Worm (Caenorhabditis elegans): Measurements from ENCODE around the gene F07C3.16.

F07C3.16 gene

ce11 chrV:9268202-9268601, 10.8 kb upstream of the F07C3.16 start:
- TF ChIP-seq unc-39 (tag; optimal IDR thresholded peaks at IDR 0.05): no peak
- TF ChIP-seq cnd-1 (tag; optimal IDR thresholded peaks at IDR 0.05): no peak
- TF ChIP-seq nhr-2 (tag; optimal IDR thresholded peaks at IDR 0.05): no peak
- TF ChIP-seq sptf-1 (tag; optimal IDR thresholded peaks at IDR 0.05): no peak
- TF ChIP-seq nhr-28 (tag; optimal IDR thresholded peaks at IDR 0.05): no peak
- TF ChIP-seq elt-1 (tag; optimal IDR thresholded peaks at IDR 0.05; ENCODE audit: borderline replicate concordance, insufficient read depth): no peak
- no peak for TF ChIP-seq ceh-83 (GFP tag; optimal IDR thresholded peaks at IDR 0.05)
- no peak for TF ChIP-seq lsy-2 (tag; optimal IDR thresholded peaks at IDR 0.05)

ce11 chrV:9266399-9266798, 9.0 kb upstream of the F07C3.16 start, which contains the start of gene slc-17.7:
Gene slc-17.7 (minus strand): TSS chrV:9266499.
- TF ChIP-seq ceh-39 (tag; optimal IDR thresholded peaks at IDR 0.05) (no peak), unc-39 (tag; optimal IDR thresholded peaks at IDR 0.05) (no peak), lin-32 (GFP tag; optimal IDR thresholded peaks at IDR 0.05) (no peak), elt-3 (tag; optimal IDR thresholded peaks at IDR 0.05) (no peak), nhr-237 (tag; optimal IDR thresholded peaks at IDR 0.05) (no peak), ceh-43 (GFP tag; optimal IDR thresholded peaks at IDR 0.05) (no peak), sem-2 (GFP tag; optimal IDR thresholded peaks at IDR 0.05) (no peak)

DNA sequence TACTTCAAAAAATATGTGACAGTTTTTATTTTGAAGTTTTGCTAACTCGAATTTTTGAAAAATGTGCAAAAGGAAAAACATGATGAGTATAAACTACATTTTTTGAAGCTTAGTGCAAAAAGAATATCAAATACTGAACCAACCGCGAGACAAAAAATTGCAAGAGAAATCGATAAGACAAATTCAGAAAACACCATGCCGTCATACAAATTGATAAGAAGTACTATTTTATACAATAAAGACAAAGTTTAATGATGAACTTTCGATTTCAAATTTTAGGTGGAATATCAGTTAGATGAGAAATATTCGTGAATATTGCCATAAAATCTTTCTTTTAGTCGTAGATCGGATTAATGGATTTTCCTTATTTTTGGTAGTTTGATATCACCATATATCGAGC, 5.3 kb upstream of the F07C3.16 start:
- TF ChIP-seq mep-1 (tag; optimal IDR thresholded peaks at IDR 0.05): no peak
- TF ChIP-seq M03D4.4 (tag; optimal IDR thresholded peaks at IDR 0.05): no peak
- no peak for TF ChIP-seq ham-2 (GFP tag; optimal IDR thresholded peaks at IDR 0.05)
- TF ChIP-seq nhr-237 (tag; optimal IDR thresholded peaks at IDR 0.05): no peak

ce11 chrV:9261492-9261891, 4.1 kb upstream of the F07C3.16 start, which contains the start of gene nhr-36:
Gene nhr-36 (minus strand): TSS chrV:9261592.
- TF ChIP-seq mep-1 (tag; optimal IDR thresholded peaks at IDR 0.05): no peak
- no peak for TF ChIP-seq elt-3 (tag; optimal IDR thresholded peaks at IDR 0.05)
- TF ChIP-seq nhr-2 (tag; optimal IDR thresholded peaks at IDR 0.05): no peak
- TF ChIP-seq flh-1 (GFP tag; optimal IDR thresholded peaks at IDR 0.05): no peak
- TF ChIP-seq nhr-237 (tag; optimal IDR thresholded peaks at IDR 0.05): no peak
- TF ChIP-seq drap-1 (GFP tag; optimal IDR thresholded peaks at IDR 0.05): no peak
- no peak for TF ChIP-seq zip-8 (tag; optimal IDR thresholded peaks at IDR 0.05)
- TF ChIP-seq ceh-39 (tag; optimal IDR thresholded peaks at IDR 0.05): no peak
- TF ChIP-seq ham-2 (GFP tag; optimal IDR thresholded peaks at IDR 0.05): no peak

- TF ChIP-seq ceh-43 (GFP tag; optimal IDR thresholded peaks at IDR 0.05) (no peak), lsy-2 (tag; optimal IDR thresholded peaks at IDR 0.05) (no peak), nhr-237 (tag; optimal IDR thresholded peaks at IDR 0.05) (no peak), ceh-83 (GFP tag; optimal IDR thresholded peaks at IDR 0.05) (no peak), zip-8 (tag; optimal IDR thresholded peaks at IDR 0.05) (no peak), ztf-11 (tag; optimal IDR thresholded peaks at IDR 0.05) (no peak), nhr-12 (tag; optimal IDR thresholded peaks at IDR 0.05) (no peak), nhr-28 (tag; optimal IDR thresholded peaks at IDR 0.05) (no peak), elt-3 (tag; optimal IDR thresholded peaks at IDR 0.05) (no peak), sptf-1 (tag; optimal IDR thresholded peaks at IDR 0.05) (no peak), tbx-8 (GFP tag; optimal IDR thresholded peaks at IDR 0.05) (no peak), drap-1 (GFP tag; optimal IDR thresholded peaks at IDR 0.05) (no peak), hlh-1 (tag; optimal IDR thresholded peaks at IDR 0.05) (no peak), snpc-4 (tag; optimal IDR thresholded peaks at IDR 0.05) (no peak), unc-39 (tag; optimal IDR thresholded peaks at IDR 0.05) (no peak), nhr-2 (tag; optimal IDR thresholded peaks at IDR 0.05) (no peak), lin-32 (GFP tag; optimal IDR thresholded peaks at IDR 0.05) (no peak), nhr-76 (tag; optimal IDR thresholded peaks at IDR 0.05) (no peak)
These were observed 3.0 kb upstream of the F07C3.16 start for ce11 chrV:9260411-9260810.

DNA sequence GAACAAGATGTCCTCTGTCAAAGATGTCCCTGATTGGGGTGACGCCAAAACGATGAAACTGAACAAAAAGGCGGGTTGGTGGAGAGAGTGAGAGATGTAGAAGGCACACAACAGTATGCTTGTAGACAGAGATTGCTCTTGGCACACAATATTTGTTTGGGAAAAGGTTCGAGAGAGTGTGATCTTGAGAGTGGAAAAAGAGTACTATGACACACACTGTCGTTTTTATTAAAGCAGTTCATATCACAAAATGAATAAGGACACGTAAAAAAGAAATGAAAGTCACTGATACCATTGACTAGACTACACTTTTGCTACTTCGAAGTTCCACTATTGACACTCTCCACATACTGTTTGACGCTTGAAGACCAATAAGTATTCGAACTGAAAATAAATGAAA, 1.9 kb downstream of the F07C3.16 start:
- TF ChIP-seq drap-1 (GFP tag; optimal IDR thresholded peaks at IDR 0.05): no peak
- TF ChIP-seq M03D4.4 (tag; optimal IDR thresholded peaks at IDR 0.05): no peak
- no peak for TF ChIP-seq nhr-2 (tag; optimal IDR thresholded peaks at IDR 0.05)
- TF ChIP-seq snpc-4 (tag; optimal IDR thresholded peaks at IDR 0.05): no peak
- TF ChIP-seq ceh-43 (GFP tag; optimal IDR thresholded peaks at IDR 0.05): no peak
- no peak for TF ChIP-seq nhr-76 (tag; optimal IDR thresholded peaks at IDR 0.05)
- no peak for TF ChIP-seq unc-62 (GFP tag; optimal IDR thresholded peaks at IDR 0.05)
- TF ChIP-seq ztf-11 (tag; optimal IDR thresholded peaks at IDR 0.05): no peak
- TF ChIP-seq elt-3 (tag; optimal IDR thresholded peaks at IDR 0.05): no peak
- TF ChIP-seq ceh-83 (GFP tag; optimal IDR thresholded peaks at IDR 0.05): no peak
- no peak for TF ChIP-seq lin-13 (tag; optimal IDR thresholded peaks at IDR 0.05)
- no peak for TF ChIP-seq nhr-28 (tag; optimal IDR thresholded peaks at IDR 0.05)
- TF ChIP-seq mls-2 (tag; optimal IDR thresholded peaks at IDR 0.05): no peak
- TF ChIP-seq cnd-1 (tag; optimal IDR thresholded peaks at IDR 0.05): no peak
- no peak for TF ChIP-seq tbx-8 (GFP tag; optimal IDR thresholded peaks at IDR 0.05)
- no peak for TF ChIP-seq ces-1 (GFP tag; optimal IDR thresholded peaks at IDR 0.05)
- no peak for TF ChIP-seq hlh-1 (tag; optimal IDR thresholded peaks at IDR 0.05)
- TF ChIP-seq nhr-237 (tag; optimal IDR thresholded peaks at IDR 0.05): no peak

Measured in whole organism, mixed stage, embryonic.